Worm (Caenorhabditis elegans) whole organism, L3 larva: ENCODE results near the gene T24C2.5.

ENCODE experiments used
- R02D3.7 ChIP-seq: fragments of 150-350 bp; optimal IDR thresholded peaks from 2 replicates; lab custom pipeline; 2014; ENCODE audit warnings: missing biosample characterization, missing genetic modification characterization
- ZK546.5 ChIP-seq: sonication (generic microtip); optimal IDR thresholded peaks from 2 replicates; lab custom pipeline; 2017; ENCODE audit warnings: missing biosample characterization, missing genetic modification characterization
- aly-2 ChIP-seq: fragments of 150-350 bp; optimal IDR thresholded peaks from 2 replicates; lab custom pipeline; 2014; ENCODE audit warnings: missing biosample characterization, missing genetic modification characterization
- ama-1 ChIP-seq: fragments of 150-350 bp; optimal IDR thresholded peaks from 2 replicates; lab custom pipeline; 2018
- ceh-28 ChIP-seq: fragments of 150-350 bp; optimal IDR thresholded peaks from 2 replicates; lab custom pipeline; 2014; ENCODE audit warnings: missing biosample characterization, missing genetic modification reagents, missing genetic modification characterization
- ceh-82 ChIP-seq: fragments of 150-350 bp; optimal IDR thresholded peaks from 2 replicates; lab custom pipeline; 2014; ENCODE audit warnings: missing biosample characterization, missing genetic modification characterization
- ceh-9 ChIP-seq: sonication (generic microtip); optimal IDR thresholded peaks from 2 replicates; lab custom pipeline; 2018; ENCODE audit warnings: missing biosample characterization, missing genetic modification characterization
- daf-12 ChIP-seq: fragments of 150-350 bp; optimal IDR thresholded peaks from 2 replicates; lab custom pipeline; 2014; ENCODE audit warnings: missing biosample characterization, missing genetic modification reagents, missing genetic modification characterization
- egl-27 ChIP-seq: sonication (generic microtip); optimal IDR thresholded peaks from 4 replicates; lab custom pipeline; 2017; ENCODE audit warnings: missing biosample characterization, missing genetic modification reagents, missing genetic modification characterization
- egl-5 ChIP-seq: fragments of 150-350 bp; optimal IDR thresholded peaks from 2 replicates; lab custom pipeline; 2017; ENCODE audit warnings: missing biosample characterization, missing genetic modification reagents, missing genetic modification characterization, inconsistent platforms
- elt-1 ChIP-seq: fragments of 150-350 bp; optimal IDR thresholded peaks from 2 replicates; lab custom pipeline; 2014; ENCODE audit warnings: missing biosample characterization, missing genetic modification characterization
- elt-2 ChIP-seq: sonication (generic microtip); optimal IDR thresholded peaks from 2 replicates; lab custom pipeline; 2016; ENCODE audit warnings: missing genetic modification reagents, mild to moderate bottlenecking, missing genetic modification characterization, missing compliant biosample characterization
- elt-3 ChIP-seq, 3 experiments: fragments of 150-350 bp in 1 of 3; sonication (generic microtip) in 2 of 3; optimal IDR thresholded peaks; 2 replicates in 2 of 3; 4 replicates in 1 of 3; lab custom pipeline; 2014 to 2017; ENCODE audit warnings: missing biosample characterization in 3 of 3, missing genetic modification characterization in 3 of 3
- fkh-10 ChIP-seq: sonication (generic microtip); optimal IDR thresholded peaks from 2 replicates; lab custom pipeline; 2017; ENCODE audit warnings: missing biosample characterization, missing genetic modification reagents, missing genetic modification characterization
- fos-1 ChIP-seq: fragments of 150-350 bp; optimal IDR thresholded peaks from 2 replicates; lab custom pipeline; 2014; ENCODE audit warnings: missing biosample characterization, missing genetic modification characterization
- hmg-11 ChIP-seq: sonication (generic microtip); optimal IDR thresholded peaks from 2 replicates; lab custom pipeline; 2016; ENCODE audit warnings: missing genetic modification characterization, missing compliant biosample characterization
- jun-1 ChIP-seq: fragments of 150-350 bp; optimal IDR thresholded peaks from 2 replicates; lab custom pipeline; 2014; ENCODE audit warnings: missing biosample characterization, missing genetic modification reagents, missing genetic modification characterization
- lin-15B ChIP-seq: fragments of 150-350 bp; optimal IDR thresholded peaks from 2 replicates; lab custom pipeline; 2014; ENCODE audit warnings: missing biosample characterization, missing genetic modification characterization
- lin-39 ChIP-seq: fragments of 150-350 bp; optimal IDR thresholded peaks from 2 replicates; lab custom pipeline; 2018; ENCODE audit warnings: missing biosample characterization, missing genetic modification reagents, missing genetic modification characterization
- lsy-12 ChIP-seq: sonication (generic microtip); optimal IDR thresholded peaks from 2 replicates; lab custom pipeline; 2016; ENCODE audit warnings: mild to moderate bottlenecking, missing genetic modification characterization, missing compliant biosample characterization
- mdl-1 ChIP-seq: fragments of 150-350 bp; optimal IDR thresholded peaks from 2 replicates; lab custom pipeline; 2014; ENCODE audit warnings: missing biosample characterization, missing genetic modification characterization
- mml-1 ChIP-seq: fragments of 150-350 bp; sonication (generic microtip); optimal IDR thresholded peaks from 3 replicates; lab custom pipeline; 2014; ENCODE audit warnings: missing biosample characterization, missing genetic modification characterization
- nfya-1 ChIP-seq: sonication (generic microtip); optimal IDR thresholded peaks from 2 replicates; lab custom pipeline; 2017; ENCODE audit warnings: missing genetic modification characterization, mild to moderate bottlenecking, missing compliant biosample characterization, antibody characterized with exemption, moderate library complexity; ENCODE audit not compliant: insufficient read depth
- nhr-11 ChIP-seq: fragments of 150-350 bp; optimal IDR thresholded peaks from 2 replicates; lab custom pipeline; 2014; ENCODE audit warnings: missing biosample characterization, missing genetic modification characterization
- nhr-12 ChIP-seq: fragments of 150-350 bp; optimal IDR thresholded peaks from 2 replicates; lab custom pipeline; 2014; ENCODE audit warnings: missing biosample characterization, missing genetic modification characterization
- nhr-23 ChIP-seq: fragments of 150-350 bp; optimal IDR thresholded peaks from 2 replicates; lab custom pipeline; 2014; ENCODE audit warnings: missing biosample characterization, missing genetic modification reagents, missing genetic modification characterization
- nhr-237 ChIP-seq: fragments of 150-350 bp; optimal IDR thresholded peaks from 2 replicates; lab custom pipeline; 2014; ENCODE audit warnings: missing biosample characterization, missing genetic modification characterization
- nhr-25 ChIP-seq: sonication (generic microtip); optimal IDR thresholded peaks from 2 replicates; lab custom pipeline; 2017; ENCODE audit warnings: missing biosample characterization, missing genetic modification characterization
- nhr-43 ChIP-seq: sonication (generic microtip); optimal IDR thresholded peaks from 2 replicates; lab custom pipeline; 2016; ENCODE audit warnings: mild to moderate bottlenecking, missing genetic modification characterization, missing compliant biosample characterization; ENCODE audit not compliant: poor library complexity, severe bottlenecking
- pha-4 ChIP-seq: fragments of 150-350 bp; optimal IDR thresholded peaks from 2 replicates; lab custom pipeline; 2014; ENCODE audit warnings: missing biosample characterization, missing genetic modification reagents, missing genetic modification characterization
- pqm-1 ChIP-seq: fragments of 150-350 bp; optimal IDR thresholded peaks from 2 replicates; lab custom pipeline; 2017; ENCODE audit warnings: missing biosample characterization, missing genetic modification characterization, inconsistent platforms
- sea-2 ChIP-seq: fragments of 150-350 bp; sonication (generic microtip); optimal IDR thresholded peaks from 4 replicates; lab custom pipeline; 2014; ENCODE audit warnings: missing biosample characterization, missing genetic modification reagents, missing genetic modification characterization
- skn-1 ChIP-seq: fragments of 150-350 bp; optimal IDR thresholded peaks from 2 replicates; lab custom pipeline; 2014; ENCODE audit warnings: missing biosample characterization, missing genetic modification characterization
- snpc-4 ChIP-seq: fragments of 150-350 bp; optimal IDR thresholded peaks from 2 replicates; lab custom pipeline; 2014; ENCODE audit warnings: missing biosample characterization, missing genetic modification characterization
- tbx-2 ChIP-seq: sonication (generic microtip); optimal IDR thresholded peaks from 2 replicates; lab custom pipeline; 2016; ENCODE audit warnings: mild to moderate bottlenecking, missing genetic modification characterization, missing compliant biosample characterization
- unc-62 ChIP-seq: fragments of 150-350 bp; sonication (generic microtip); optimal IDR thresholded peaks from 4 replicates; lab custom pipeline; 2014; ENCODE audit warnings: missing biosample characterization, missing genetic modification reagents, missing genetic modification characterization
- ztf-11 ChIP-seq: fragments of 150-350 bp; optimal IDR thresholded peaks from 2 replicates; lab custom pipeline; 2014; ENCODE audit warnings: missing biosample characterization, missing genetic modification characterization
- ztf-4 ChIP-seq: fragments of 150-350 bp; optimal IDR thresholded peaks from 2 replicates; lab custom pipeline; 2014; ENCODE audit warnings: missing biosample characterization, missing genetic modification characterization

Gene T24C2.5

DNA sequence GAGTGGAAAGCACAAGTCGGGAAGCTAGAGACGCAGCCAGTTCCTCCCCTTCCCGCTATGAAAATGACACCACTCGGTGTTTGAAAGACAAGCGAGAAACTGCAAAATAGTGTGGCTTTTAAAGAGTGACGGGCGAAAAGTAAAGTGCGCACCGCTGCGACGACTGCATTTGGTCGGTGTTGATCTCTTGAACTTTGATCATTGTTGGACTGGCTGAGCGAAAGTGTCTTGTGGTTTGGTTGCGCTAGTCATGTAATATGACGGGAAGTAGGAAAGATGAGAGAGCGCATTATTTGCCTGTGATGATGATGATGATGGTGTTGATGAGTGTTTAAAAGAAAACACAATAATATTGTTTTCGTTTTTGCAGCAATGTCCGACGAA is 26.1 kb downstream of the T24C2.5 start (continued):
- TF ChIP-seq egl-5 (tag; lab: Kevin White, UChicago) (peak; percentile 70), jun-1 (tag; lab: Kevin White, UChicago) (peak; percentile 97), elt-3 (tag; optimal IDR thresholded peaks at IDR 0.05; lab: Kevin White, UChicago) (peak in 2 of 3 experiments; percentile 6 to 53), elt-2 (tag; lab: Kevin White, UChicago) (peak; percentile 94), snpc-4 (peak; percentile 63), fos-1 (tag; lab: Kevin White, UChicago) (peak; percentile 87), mml-1 (tag; lab: Kevin White, UChicago) (no peak), mdl-1 (tag; lab: Kevin White, UChicago) (peak; percentile 89), nfya-1 (tag; lab: Kevin White, UChicago) (peak; percentile 84), nhr-237 (tag; lab: Kevin White, UChicago) (no peak)

DNA sequence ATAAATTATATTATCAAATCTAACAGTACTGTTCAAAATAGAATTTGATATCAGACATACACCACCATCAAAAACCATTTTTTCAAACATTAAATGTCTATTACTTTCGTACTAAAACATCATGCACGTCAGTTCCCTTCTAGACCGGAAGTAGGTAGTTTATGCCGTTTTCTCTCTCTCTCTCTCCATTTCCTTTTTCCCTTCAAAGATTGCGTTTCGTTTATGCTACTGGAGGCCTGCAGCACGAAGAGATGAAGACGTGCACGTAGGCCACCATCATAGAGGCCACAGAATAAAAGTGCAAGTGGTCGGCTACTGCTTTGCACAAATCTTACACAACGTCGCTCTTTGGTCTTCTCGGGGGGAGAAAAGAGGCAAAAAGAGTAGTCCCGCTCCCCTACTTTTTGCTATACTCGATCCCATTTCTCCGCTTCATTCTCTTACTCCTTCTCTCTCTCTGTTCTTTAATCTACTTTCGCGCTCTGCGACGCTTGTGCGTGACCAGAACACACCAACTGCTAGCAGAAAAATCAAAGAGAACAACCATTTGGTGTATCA is 27.3 kb downstream of the T24C2.5 start:
- TF ChIP-seq elt-1 (tag; lab: Kevin White, UChicago) (peak; percentile 36), elt-2 (tag; lab: Kevin White, UChicago) (peak; percentile 22), lin-15B (tag; lab: Kevin White, UChicago) (peak; percentile 4), nhr-25 (tag; lab: Kevin White, UChicago) (peak; percentile 74), R02D3.7 (tag; lab: Kevin White, UChicago) (peak; percentile 32), mdl-1 (tag; lab: Kevin White, UChicago) (peak; percentile 63), ztf-11 (tag; lab: Kevin White, UChicago) (no peak), egl-5 (tag; lab: Kevin White, UChicago) (peak; percentile 22), ZK546.5 (no peak), elt-3 (tag; optimal IDR thresholded peaks at IDR 0.05; lab: Kevin White, UChicago) (peak in 1 of 3 experiments; percentile 59), egl-27 (tag; lab: Kevin White, UChicago) (peak; percentile 12), nhr-11 (tag; lab: Kevin White, UChicago) (peak; percentile 61), tbx-2 (tag; lab: Kevin White, UChicago) (peak; percentile 70), nhr-23 (tag; lab: Kevin White, UChicago) (peak; percentile 31), hmg-11 (tag; lab: Kevin White, UChicago) (peak; percentile 17), fkh-10 (GFP tag; lab: Kevin White, UChicago) (peak; percentile 73), ceh-28 (tag; lab: Kevin White, UChicago) (peak; percentile 39), aly-2 (tag; lab: Kevin White, UChicago) (no peak), daf-12 (tag; lab: Kevin White, UChicago) (peak; percentile 61), sea-2 (GFP tag; lab: Kevin White, UChicago) (peak; percentile 48), ceh-82 (tag; lab: Kevin White, UChicago) (peak; percentile 48), lsy-12 (tag; lab: Kevin White, UChicago) (no peak), skn-1 (no peak), ama-1 (lab: Kevin White, UChicago) (no peak), ztf-4 (tag; lab: Kevin White, UChicago) (no peak), nfya-1 (tag; lab: Kevin White, UChicago) (peak; percentile 65), lin-39 (tag; lab: Kevin White, UChicago) (peak; percentile 89), ceh-9 (tag; lab: Kevin White, UChicago) (peak; percentile 8), pqm-1 (tag; lab: Kevin White, UChicago) (no peak), jun-1 (tag; lab: Kevin White, UChicago) (peak; percentile 33), nhr-43 (tag; lab: Kevin White, UChicago) (peak; percentile 52), nhr-12 (tag; lab: Kevin White, UChicago) (no peak), unc-62 (GFP tag; lab: Kevin White, UChicago) (peak; percentile 33), pha-4 (tag; lab: Kevin White, UChicago) (peak; percentile 70), fos-1 (tag; lab: Kevin White, UChicago) (peak; percentile 15)
